Worm (Caenorhabditis elegans) whole organism, L4/young adult: ENCODE measurements around the gene let-711.
A peak's percentile ranks its signal among the peaks of the same experiment; 100 is the strongest.

Source experiments
- W03F9.2 ChIP-seq: fragments of 150-350 bp; optimal IDR thresholded peaks from 2 replicates; lab custom pipeline; 2014; ENCODE audit warnings: missing biosample characterization, missing genetic modification characterization
- dao-5 ChIP-seq: sonication (generic microtip); optimal IDR thresholded peaks from 2 replicates; lab custom pipeline; 2016; ENCODE audit warnings: missing genotype, missing genetic modification characterization, moderate library complexity, missing compliant biosample characterization
- him-1 ChIP-seq: sonication (generic microtip); optimal IDR thresholded peaks from 2 replicates; lab custom pipeline; 2016; ENCODE audit warnings: missing genotype, missing genetic modification reagents, missing genetic modification characterization, missing compliant biosample characterization

The let-711 gene

DNA sequence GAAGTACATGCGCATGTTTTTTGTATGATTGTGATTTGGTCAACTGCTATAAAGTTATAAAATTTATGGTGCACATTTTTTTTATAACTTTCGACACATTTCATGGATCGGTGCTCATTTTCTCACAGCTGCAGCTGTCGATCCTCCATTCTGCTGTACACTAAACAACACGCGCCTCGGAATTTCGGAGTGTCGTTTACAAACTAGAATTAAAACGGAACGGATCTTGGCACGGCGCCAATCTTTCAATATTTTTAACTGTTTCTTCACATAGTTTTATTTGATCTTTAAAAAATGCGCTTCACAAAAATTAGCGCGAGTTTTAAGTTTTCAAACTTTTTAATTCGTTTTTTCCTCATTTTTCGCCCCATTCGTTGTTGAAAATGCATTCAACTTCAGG lies at the start of gene let-711:
let-711 (plus strand) TSS at position 337 of the 400 bp plus-strand sequence.
- TF ChIP-seq him-1 (tag; lab: Kevin White, UChicago) (no peak), W03F9.2 (tag; lab: Kevin White, UChicago) (no peak), dao-5 (tag; lab: Kevin White, UChicago) (no peak)

DNA sequence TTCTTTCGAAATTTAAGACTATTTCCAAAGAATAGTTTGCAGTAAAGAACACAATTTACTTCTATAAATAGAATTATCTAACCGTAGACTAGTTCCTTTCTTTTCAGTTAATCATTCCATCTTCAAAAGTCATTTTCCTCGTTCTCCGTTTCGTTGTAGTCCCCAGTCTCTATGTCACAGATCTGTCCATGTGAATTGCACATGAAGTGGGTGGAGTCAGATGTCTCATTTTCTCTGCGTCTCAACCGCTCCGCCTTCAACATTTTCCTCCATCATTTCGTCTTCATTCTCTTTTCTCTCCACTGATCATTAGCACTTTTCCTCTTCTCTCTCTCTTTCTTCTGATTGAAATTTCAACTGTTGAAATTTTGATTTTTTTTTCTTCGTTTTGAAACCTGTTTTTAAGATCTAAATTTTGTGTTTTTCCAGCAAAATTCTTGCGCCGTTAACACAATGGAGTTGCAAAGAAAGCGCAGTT lies 48.9 kb upstream of the let-711 start, which contains the start of gene T07E3.4:
T07E3.4 (plus strand) TSS at position 428 of the 478 bp plus-strand sequence.
- TF ChIP-seq W03F9.2 (tag; lab: Kevin White, UChicago): peak; percentile 58
- TF ChIP-seq dao-5 (tag; lab: Kevin White, UChicago): no peak
- TF ChIP-seq him-1 (tag; lab: Kevin White, UChicago): no peak

DNA sequence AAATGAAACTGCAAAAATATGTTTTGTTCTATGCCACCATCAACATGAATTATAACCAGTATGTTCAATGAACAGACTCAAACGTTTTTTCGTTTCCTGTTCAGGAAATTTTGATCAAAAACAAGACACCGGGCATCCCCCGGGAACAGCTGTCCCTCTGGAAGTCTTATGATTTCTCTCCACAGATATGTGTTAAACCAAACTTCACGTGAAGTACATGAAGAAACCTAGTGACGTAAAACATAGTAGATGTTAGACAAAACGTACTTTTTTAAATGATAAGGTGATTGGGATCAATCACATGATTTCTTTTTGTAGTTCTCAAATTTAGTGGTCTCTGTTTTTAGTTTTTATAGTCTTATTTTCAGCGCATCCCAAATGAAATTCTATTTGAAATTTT lies 48.0 kb upstream of the let-711 start:
- TF ChIP-seq him-1 (tag; lab: Kevin White, UChicago) (no peak), dao-5 (tag; lab: Kevin White, UChicago) (no peak), W03F9.2 (tag; lab: Kevin White, UChicago) (no peak)

DNA sequence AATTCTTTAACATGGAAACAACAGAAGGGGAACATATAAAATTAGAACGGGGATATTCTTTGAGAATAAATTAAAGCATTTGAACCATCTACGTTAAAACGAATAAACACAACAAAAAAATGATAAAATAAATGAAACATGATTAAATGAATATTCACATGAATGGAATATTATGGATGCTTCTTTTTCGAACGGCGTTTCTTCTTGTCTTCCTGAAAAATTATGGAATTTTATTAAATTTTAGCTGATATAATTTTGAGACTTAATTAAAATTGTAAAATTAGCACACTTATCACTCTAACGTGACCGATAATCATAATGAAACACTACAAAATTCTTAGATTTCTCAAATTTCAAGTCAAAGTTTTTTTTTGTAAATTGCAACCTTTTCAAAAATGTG lies 45.9 kb upstream of the let-711 start:
- TF ChIP-seq him-1 (tag; lab: Kevin White, UChicago) (no peak), W03F9.2 (tag; lab: Kevin White, UChicago) (no peak), dao-5 (tag; lab: Kevin White, UChicago) (no peak)

DNA sequence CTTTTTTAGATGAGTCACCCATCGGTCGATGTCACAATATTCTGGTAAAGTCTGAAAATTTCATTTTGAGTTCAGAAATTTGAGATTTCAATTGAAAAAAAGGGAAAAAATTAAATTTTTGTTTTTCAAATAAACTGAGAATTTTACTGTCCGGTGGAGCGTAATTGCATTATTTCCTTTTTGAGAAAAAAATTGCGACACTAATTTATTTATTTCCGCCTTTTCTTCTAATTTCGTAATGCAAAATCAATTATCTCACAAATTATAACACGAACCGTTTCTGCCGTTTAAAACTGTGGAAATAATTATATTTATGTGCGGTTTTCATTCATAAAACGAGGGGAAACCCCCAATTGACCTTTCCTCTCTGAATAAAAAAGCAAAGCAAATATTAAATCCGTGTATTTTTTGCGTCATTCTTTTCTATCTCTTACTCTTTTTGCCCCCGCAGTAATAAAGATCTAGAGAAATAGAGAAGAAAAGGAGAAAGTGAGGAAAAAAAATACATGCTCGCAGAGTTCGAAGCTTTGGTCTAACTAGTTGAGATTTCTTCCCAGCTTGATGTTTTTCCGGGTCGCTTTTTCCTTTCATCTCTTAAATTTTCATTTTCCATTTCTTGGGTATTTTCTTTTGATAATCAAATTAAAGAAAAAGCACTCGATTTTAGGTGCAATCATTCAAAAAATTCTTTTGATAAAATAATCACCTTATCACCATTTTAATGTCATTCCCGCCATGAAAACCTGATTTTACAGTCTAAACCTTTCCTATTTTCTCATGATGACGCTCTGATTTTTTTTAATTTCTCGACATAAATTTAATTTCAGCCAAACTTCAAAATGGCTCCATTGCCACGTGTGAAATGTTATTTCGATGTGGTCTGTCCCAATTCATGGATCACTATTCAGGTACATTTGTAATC lies 43.2 kb upstream of the let-711 start, which contains the start of the genes brc-2 and T07E3.3:
brc-2 (minus strand) TSS at position 51 of the 922 bp plus-strand sequence.
T07E3.3 (plus strand) TSS at position 822 of the 922 bp plus-strand sequence.
- TF ChIP-seq W03F9.2 (tag; lab: Kevin White, UChicago) (no peak), dao-5 (tag; lab: Kevin White, UChicago) (no peak), him-1 (tag; lab: Kevin White, UChicago) (no peak)

DNA sequence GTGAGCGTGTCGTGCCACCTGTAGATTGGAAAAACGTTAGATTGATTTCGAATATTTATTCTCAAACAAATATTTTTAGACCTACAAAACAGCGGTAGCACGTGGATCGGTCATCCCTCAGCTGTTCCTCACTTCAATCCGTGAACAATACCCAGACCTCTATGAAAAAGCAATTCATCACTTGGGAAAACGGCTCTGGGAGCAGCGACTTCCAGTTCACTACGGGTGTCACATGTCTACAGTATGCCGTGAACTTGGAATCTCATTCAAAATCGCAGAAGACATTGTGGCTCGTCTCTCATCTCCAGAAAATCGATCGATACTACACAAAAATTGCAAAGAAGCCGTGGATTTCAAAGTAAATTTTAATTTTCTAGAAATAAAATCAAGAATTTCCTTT lies 42.0 kb upstream of the let-711 start:
- TF ChIP-seq W03F9.2 (tag; lab: Kevin White, UChicago) (no peak), him-1 (tag; lab: Kevin White, UChicago) (no peak), dao-5 (tag; lab: Kevin White, UChicago) (no peak)

DNA sequence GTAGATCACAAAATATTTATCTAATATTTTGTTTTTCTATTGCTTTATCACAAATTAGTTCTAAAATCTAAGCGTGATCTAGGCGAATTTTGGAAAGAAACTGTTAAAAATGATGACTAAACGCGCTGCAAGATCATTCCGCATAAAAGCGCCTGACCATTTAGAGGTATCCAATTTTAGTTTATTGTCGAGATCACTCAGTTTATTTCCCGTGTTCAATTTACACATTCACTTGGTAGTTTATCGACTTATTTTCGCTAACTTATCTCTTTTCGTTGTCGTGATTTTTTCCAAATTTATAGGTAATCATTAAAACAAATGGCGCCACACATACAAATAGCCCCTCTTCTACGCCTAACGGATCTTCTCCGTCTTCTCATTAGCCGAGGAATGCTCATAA lies 40.1 kb upstream of the let-711 start, which contains the start of gene T07E3.2:
T07E3.2 (plus strand) TSS at position 301 of the 400 bp plus-strand sequence.
- no peak for TF ChIP-seq him-1 (tag; lab: Kevin White, UChicago)
- no peak for TF ChIP-seq dao-5 (tag; lab: Kevin White, UChicago)
- no peak for TF ChIP-seq W03F9.2 (tag; lab: Kevin White, UChicago)

DNA sequence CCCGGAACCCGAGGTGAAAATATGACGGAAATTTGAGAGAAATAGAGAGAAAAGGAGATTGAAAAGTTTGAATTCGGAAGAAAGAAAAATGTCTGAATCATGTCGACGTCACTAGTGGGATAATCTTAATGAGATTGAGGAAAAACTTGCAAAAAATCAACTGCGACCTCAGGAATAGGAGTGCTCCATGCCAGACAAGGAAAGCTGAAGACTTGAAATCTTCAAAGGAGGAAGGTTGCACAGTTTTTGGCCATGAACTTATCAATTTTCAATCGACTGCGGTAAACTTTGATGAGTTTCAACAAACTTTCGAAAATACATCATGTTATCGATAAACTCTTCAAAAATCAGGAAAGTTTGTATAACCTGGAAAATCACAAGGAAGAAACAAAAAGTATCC lies 34.1 kb upstream of the let-711 start, which contains the start of gene pdf-1:
pdf-1 (minus strand) TSS at position 101 of the 400 bp plus-strand sequence.
- TF ChIP-seq dao-5 (tag; lab: Kevin White, UChicago): no peak
- no peak for TF ChIP-seq him-1 (tag; lab: Kevin White, UChicago)
- no peak for TF ChIP-seq W03F9.2 (tag; lab: Kevin White, UChicago)

DNA sequence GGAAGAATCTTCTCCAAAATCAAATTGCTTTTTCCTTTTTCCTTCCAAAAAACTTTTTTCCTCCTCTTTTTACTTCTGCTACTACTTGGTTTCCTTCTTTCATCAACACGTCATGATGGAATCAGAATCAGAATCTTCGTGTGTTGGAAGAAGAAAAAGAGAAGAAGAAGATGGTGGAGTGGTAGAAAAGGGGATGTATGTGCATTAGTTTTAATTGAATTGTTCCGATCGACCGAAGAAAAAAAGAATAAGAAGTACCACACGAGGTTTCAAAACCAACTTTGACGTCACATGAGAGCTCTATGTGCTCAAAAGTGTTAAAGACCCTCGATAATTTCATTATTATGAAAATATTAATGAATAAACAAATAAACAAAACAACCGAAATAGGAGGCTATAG lies 31.7 kb upstream of the let-711 start:
- no peak for TF ChIP-seq W03F9.2 (tag; lab: Kevin White, UChicago)
- TF ChIP-seq him-1 (tag; lab: Kevin White, UChicago): no peak
- TF ChIP-seq dao-5 (tag; lab: Kevin White, UChicago): no peak

DNA sequence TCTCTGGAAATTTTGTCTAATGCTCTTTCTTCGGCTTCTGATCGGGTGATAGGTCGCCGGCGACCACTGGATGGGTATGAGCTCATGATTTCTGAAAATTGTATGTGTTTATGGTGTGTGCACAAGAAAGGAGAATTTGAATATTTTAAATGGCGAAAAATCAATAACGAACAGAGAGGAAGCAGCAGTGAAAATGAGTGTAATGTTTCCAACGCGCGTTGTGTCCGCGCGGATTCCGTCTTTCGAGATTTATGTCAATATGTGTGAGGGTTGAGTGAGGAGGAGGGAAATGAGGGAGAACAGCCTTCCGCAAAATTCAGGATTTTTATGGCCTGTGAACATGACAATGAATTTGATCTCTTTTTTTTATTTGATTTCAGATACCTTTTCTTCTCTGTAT lies 17.8 kb upstream of the let-711 start, which contains the start of gene flap-1:
flap-1 (minus strand) TSS at position 101 of the 400 bp plus-strand sequence.
- no peak for TF ChIP-seq dao-5 (tag; lab: Kevin White, UChicago)
- no peak for TF ChIP-seq W03F9.2 (tag; lab: Kevin White, UChicago)
- no peak for TF ChIP-seq him-1 (tag; lab: Kevin White, UChicago)

DNA sequence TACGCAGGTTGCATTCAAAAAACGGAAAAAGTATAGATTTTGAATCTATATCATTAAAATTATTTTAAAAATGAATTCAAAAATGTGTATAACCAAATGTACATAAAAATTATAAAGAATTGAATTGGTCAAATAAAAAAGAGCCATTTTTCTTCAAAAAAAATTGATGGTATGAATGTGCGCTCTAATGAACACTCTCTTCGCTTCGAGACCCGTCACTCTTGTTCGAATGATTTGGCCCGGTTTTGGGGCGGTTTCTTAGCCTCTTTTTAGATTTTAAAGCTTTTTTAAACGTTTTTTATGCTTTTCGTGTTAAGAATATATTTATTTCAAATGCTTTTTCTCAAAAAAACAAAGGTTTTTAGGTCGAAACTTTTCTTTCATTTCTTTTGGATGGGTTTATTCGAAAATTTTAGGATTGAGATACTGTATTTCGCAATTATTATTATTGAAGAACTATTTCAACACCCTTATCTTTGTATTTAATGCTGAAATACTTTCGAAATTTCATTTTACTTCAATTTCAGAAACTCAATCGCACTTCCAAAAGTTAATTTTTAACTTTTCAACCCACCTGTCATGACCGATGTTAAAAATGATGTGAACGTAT lies 16.9 kb upstream of the let-711 start, which contains the start of gene inf-1:
inf-1 (plus strand) TSS at position 577 of the 610 bp plus-strand sequence.
- peak; percentile 77 for TF ChIP-seq W03F9.2 (tag; lab: Kevin White, UChicago)
- no peak for TF ChIP-seq dao-5 (tag; lab: Kevin White, UChicago)

DNA sequence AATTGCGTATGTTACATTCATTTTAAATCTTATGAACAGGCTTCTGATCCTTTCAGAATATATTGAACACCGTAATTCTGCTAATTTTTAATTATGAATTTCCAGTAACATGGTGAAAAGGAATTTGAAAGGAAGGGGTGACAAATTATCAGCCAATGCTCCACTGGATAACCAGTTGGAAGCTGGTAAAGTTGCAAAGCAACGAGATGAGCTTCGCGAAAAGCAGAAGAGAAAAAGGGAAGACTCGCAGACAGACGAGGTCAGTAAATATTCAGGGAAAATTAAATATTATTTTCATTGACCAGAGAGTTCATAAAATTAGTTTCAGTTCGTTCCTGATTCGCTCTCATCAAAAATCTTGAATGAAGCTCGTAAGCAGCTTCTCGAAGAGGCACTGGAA lies 14.6 kb upstream of the let-711 start, which contains the start of gene byn-1:
byn-1 (plus strand) TSS at position 106 of the 400 bp plus-strand sequence.
- TF ChIP-seq dao-5 (tag; lab: Kevin White, UChicago) (no peak), W03F9.2 (tag; lab: Kevin White, UChicago) (no peak), him-1 (tag; lab: Kevin White, UChicago) (no peak)
